Fruit fly (Drosophila melanogaster): ENCODE results near the gene CG3939.

CG3939 gene

dm6 chrX:3161542-3162377, 13.1 kb upstream of the CG3939 start (continued):
- TF ChIP-seq spab (GFP tag; optimal IDR thresholded peaks at IDR 0.05) (no peak), Met (GFP tag; optimal IDR thresholded peaks at IDR 0.05) (peak; percentile 11), CG3919 (GFP tag; optimal IDR thresholded peaks at IDR 0.05) (no peak), dac (GFP tag; optimal IDR thresholded peaks at IDR 0.05) (no peak), Sox102F (GFP tag; optimal IDR thresholded peaks at IDR 0.05) (no peak), Eip75B (GFP tag; optimal IDR thresholded peaks at IDR 0.05) (no peak), CG6854 (GFP tag; optimal IDR thresholded peaks at IDR 0.05) (no peak), CG6808 (GFP tag; optimal IDR thresholded peaks at IDR 0.05) (peak; percentile 2), Eip93F (GFP tag; optimal IDR thresholded peaks at IDR 0.05) (no peak)

dm6 chrX:3162405-3163256, 12.2 kb upstream of the CG3939 start:
- TF ChIP-seq Eip75B (GFP tag; optimal IDR thresholded peaks at IDR 0.05) (peak; percentile 92), Gug (GFP tag; IDR thresholded peaks at IDR 0.05) (peak; percentile 91), CG31627 (GFP tag; optimal IDR thresholded peaks at IDR 0.05) (peak; percentile 93), CG10669 (GFP tag; optimal IDR thresholded peaks at IDR 0.05) (peak; percentile 92), CG8319 (GFP tag; optimal IDR thresholded peaks at IDR 0.05) (peak; percentile 89), CG3919 (GFP tag; optimal IDR thresholded peaks at IDR 0.05) (peak; percentile 94), Sox15 (GFP tag; optimal IDR thresholded peaks at IDR 0.05) (peak; percentile 90), salr (GFP tag; optimal IDR thresholded peaks at IDR 0.05) (peak; percentile 85 to 89), Ets96B (tag; optimal IDR thresholded peaks at IDR 0.05) (peak; percentile 91), vri (GFP tag; optimal IDR thresholded peaks at IDR 0.05) (peak; percentile 89), CG6808 (GFP tag; optimal IDR thresholded peaks at IDR 0.05) (peak; percentile 84), Met (GFP tag; optimal IDR thresholded peaks at IDR 0.05) (peak; percentile 94), CG16779 (tag; optimal IDR thresholded peaks at IDR 0.05) (peak; percentile 73), eg (GFP tag; IDR thresholded peaks at IDR 0.05) (peak; percentile 95), CG7368 (GFP tag; optimal IDR thresholded peaks at IDR 0.05) (peak; percentile 88), CG8119 (GFP tag; IDR thresholded peaks at IDR 0.05) (peak; percentile 95), CG34406 (GFP tag; optimal IDR thresholded peaks at IDR 0.05) (peak; percentile 90), CG6854 (GFP tag; optimal IDR thresholded peaks at IDR 0.05) (peak; percentile 72), topi (GFP tag; optimal IDR thresholded peaks at IDR 0.05) (peak; percentile 94), Lpt (GFP tag; optimal IDR thresholded peaks at IDR 0.05) (peak; percentile 92), OdsH (GFP tag; optimal IDR thresholded peaks at IDR 0.05) (peak; percentile 94), Smox (GFP tag; optimal IDR thresholded peaks at IDR 0.05) (peak; percentile 92), Ets21C (GFP tag; optimal IDR thresholded peaks at IDR 0.05) (peak; percentile 86), CG10631 (GFP tag; optimal IDR thresholded peaks at IDR 0.05) (peak; percentile 94), CG1621 (tag; optimal IDR thresholded peaks at IDR 0.05) (peak; percentile 91), fkh (GFP tag; optimal IDR thresholded peaks at IDR 0.05) (peak; percentile 92), CG4318 (GFP tag; optimal IDR thresholded peaks at IDR 0.05) (peak; percentile 92), CG11762 (GFP tag; optimal IDR thresholded peaks at IDR 0.05; ENCODE audit: insufficient read depth) (peak; percentile 91), CG6276 (GFP tag; optimal IDR thresholded peaks at IDR 0.05) (peak; percentile 87), svp (GFP tag) (peak; percentile 95), CG32006 (GFP tag; optimal IDR thresholded peaks at IDR 0.05) (peak; percentile 96), spab (GFP tag; optimal IDR thresholded peaks at IDR 0.05) (peak; percentile 80), Eip93F (GFP tag; optimal IDR thresholded peaks at IDR 0.05) (peak; percentile 71), CG11902 (GFP tag; optimal IDR thresholded peaks at IDR 0.05) (peak; percentile 88), Blimp-1 (GFP tag; optimal IDR thresholded peaks at IDR 0.05) (peak; percentile 67), dsx (GFP tag; optimal IDR thresholded peaks at IDR 0.05; ENCODE audit: poor library complexity, severe bottlenecking) (peak; percentile 85), lz (GFP tag; optimal IDR thresholded peaks at IDR 0.05) (peak; percentile 93), cyc (GFP tag; optimal IDR thresholded peaks at IDR 0.05) (peak; percentile 94), CG8632 (GFP tag; optimal IDR thresholded peaks at IDR 0.05) (peak; percentile 90), Hr38 (GFP tag; optimal IDR thresholded peaks at IDR 0.05) (no peak), dac (GFP tag; optimal IDR thresholded peaks at IDR 0.05) (peak; percentile 84), fd59A (GFP tag; optimal IDR thresholded peaks at IDR 0.05) (peak; percentile 91), acj6 (GFP tag; optimal IDR thresholded peaks at IDR 0.05) (peak; percentile 91)

All from whole organism, prepupa.